Fruit fly (Drosophila melanogaster) whole organism, embryonic: ENCODE measurements around the gene CG15773.

Experiments used
- ATbp ChIP-seq: fragments of 200-800 bp; sonication (Bioruptor generic); optimal IDR thresholded peaks from 2 replicates; lab custom pipeline; 2017; ENCODE audit warnings: missing biosample characterization, mild to moderate bottlenecking, missing genetic modification characterization, missing genetic modification reagents
- B-H1 ChIP-seq: fragments of 200-800 bp; sonication (Bioruptor generic); IDR thresholded peaks from 3 replicates; pipeline ENCODE4 v1.3.6; 2022; ENCODE audit warnings: missing biosample characterization, missing genetic modification characterization
- Bgb ChIP-seq: fragments of 200-800 bp; sonication (Bioruptor generic); IDR thresholded peaks from 2 replicates; pipeline ENCODE4 v1.3.6; 2022; ENCODE audit warnings: missing biosample characterization, missing genetic modification characterization; ENCODE audit not compliant: partially characterized antibody
- CG10147 ChIP-seq: fragments of 200-800 bp; sonication (Bioruptor generic); optimal IDR thresholded peaks from 2 replicates; lab custom pipeline; 2019; ENCODE audit warnings: missing biosample characterization, mild to moderate bottlenecking, missing genetic modification characterization, moderate library complexity
- CG10366 ChIP-seq: fragments of 200-800 bp; sonication (Bioruptor generic); IDR thresholded peaks from 2 replicates; pipeline ENCODE4 v1.3.6; 2022; ENCODE audit warnings: missing biosample characterization, missing genetic modification characterization
- CG10431 ChIP-seq: fragments of 200-800 bp; sonication (Bioruptor generic); optimal IDR thresholded peaks from 3 replicates; lab custom pipeline; 2018; ENCODE audit warnings: missing biosample characterization, mild to moderate bottlenecking, missing genetic modification characterization
- CG12769 ChIP-seq: fragments of 200-800 bp; sonication (Bioruptor generic); optimal IDR thresholded peaks from 2 replicates; lab custom pipeline; 2019; ENCODE audit warnings: missing biosample characterization, mild to moderate bottlenecking, missing genetic modification characterization, moderate library complexity
- CG13123 ChIP-seq: fragments of 200-800 bp; sonication (Bioruptor generic); optimal IDR thresholded peaks from 2 replicates; lab custom pipeline; 2016; ENCODE audit warnings: missing biosample characterization, missing genetic modification characterization
- CG13775 ChIP-seq: fragments of 200-800 bp; sonication (Bioruptor generic); optimal IDR thresholded peaks from 3 replicates; lab custom pipeline; 2017; ENCODE audit warnings: missing biosample characterization, mild to moderate bottlenecking, missing genetic modification characterization
- CG15479 ChIP-seq: fragments of 200-800 bp; sonication (Bioruptor generic); optimal IDR thresholded peaks from 3 replicates; lab custom pipeline; 2019; ENCODE audit warnings: missing biosample characterization, mild to moderate bottlenecking, missing genetic modification characterization, moderate library complexity
- CG17829 ChIP-seq: fragments of 200-800 bp; optimal IDR thresholded peaks from 2 replicates; lab custom pipeline; 2019; ENCODE audit warnings: missing biosample characterization, mild to moderate bottlenecking, missing genetic modification characterization, moderate library complexity
- CG18262 ChIP-seq: fragments of 200-800 bp; optimal IDR thresholded peaks from 3 replicates; lab custom pipeline; 2019; ENCODE audit warnings: missing biosample characterization, mild to moderate bottlenecking, missing genetic modification characterization, moderate library complexity
- CG2120 ChIP-seq: fragments of 200-800 bp; sonication (Bioruptor generic); optimal IDR thresholded peaks from 3 replicates; lab custom pipeline; 2016; ENCODE audit warnings: missing biosample characterization, missing genetic modification characterization
- CG30020 ChIP-seq: fragments of 200-800 bp; optimal IDR thresholded peaks from 2 replicates; lab custom pipeline; 2019; ENCODE audit warnings: missing biosample characterization, mild to moderate bottlenecking, missing genetic modification characterization, moderate library complexity
- CG32767 ChIP-seq: fragments of 200-800 bp; sonication (Bioruptor generic); IDR thresholded peaks from 2 replicates; pipeline ENCODE4 v1.3.6; 2022; ENCODE audit warnings: missing biosample characterization, missing genetic modification characterization
- CG34422 ChIP-seq: fragments of 200-800 bp; sonication (Bioruptor generic); IDR thresholded peaks from 3 replicates; pipeline ENCODE4 v1.3.6; 2022; ENCODE audit warnings: missing biosample characterization, missing genetic modification characterization
- CG3838 ChIP-seq: fragments of 200-800 bp; sonication (Bioruptor generic); optimal IDR thresholded peaks from 3 replicates; lab custom pipeline; 2016; ENCODE audit warnings: missing biosample characterization, missing genetic modification characterization
- CG4282 ChIP-seq: fragments of 200-800 bp; sonication (Bioruptor generic); optimal IDR thresholded peaks from 2 replicates; lab custom pipeline; 2016; ENCODE audit warnings: missing biosample characterization, missing genetic modification characterization
- CG4360 ChIP-seq: fragments of 200-800 bp; sonication (Bioruptor generic); IDR thresholded peaks from 2 replicates; pipeline ENCODE4 v1.3.6; 2022; ENCODE audit warnings: missing biosample characterization, missing genetic modification characterization
- CG43689 ChIP-seq: fragments of 200-800 bp; sonication (Bioruptor generic); IDR thresholded peaks from 2 replicates; pipeline ENCODE4 v1.3.6; 2022; ENCODE audit warnings: missing biosample characterization, missing genetic modification characterization
- CG4854 ChIP-seq: fragments of 200-800 bp; sonication (Bioruptor generic); optimal IDR thresholded peaks from 2 replicates; lab custom pipeline; 2016; ENCODE audit warnings: missing biosample characterization, missing genetic modification characterization, inconsistent platforms
- CG5180 ChIP-seq: fragments of 200-800 bp; sonication (Bioruptor generic); optimal IDR thresholded peaks from 3 replicates; lab custom pipeline; 2017; ENCODE audit warnings: missing biosample characterization, missing genetic modification characterization, mild to moderate bottlenecking, moderate library complexity, missing genetic modification reagents
- CG6791 ChIP-seq: fragments of 200-800 bp; sonication (Bioruptor generic); IDR thresholded peaks from 3 replicates; pipeline ENCODE4 v1.3.6; 2022; ENCODE audit warnings: missing biosample characterization, missing genetic modification characterization; ENCODE audit not compliant: partially characterized antibody
- CG8924 ChIP-seq: fragments of 200-800 bp; optimal IDR thresholded peaks from 3 replicates; lab custom pipeline; 2019; ENCODE audit warnings: missing biosample characterization, mild to moderate bottlenecking, missing genetic modification characterization, moderate library complexity
- CG8944 ChIP-seq: fragments of 200-800 bp; sonication (Bioruptor generic); optimal IDR thresholded peaks from 3 replicates; lab custom pipeline; 2016; ENCODE audit warnings: missing biosample characterization, missing genetic modification characterization
- CG9727 ChIP-seq: fragments of 200-800 bp; sonication (Bioruptor generic); optimal IDR thresholded peaks from 3 replicates; lab custom pipeline; 2017; ENCODE audit warnings: missing biosample characterization, mild to moderate bottlenecking, missing genetic modification characterization
- Dfd ChIP-seq, 2 experiments: fragments of >200 bp; optimal IDR thresholded peaks; 2 replicates each; lab custom pipeline; 2017; ENCODE audit warnings: missing biosample characterization in 2 of 2, missing genetic modification characterization in 2 of 2
- Dll ChIP-seq: fragments of 200-800 bp; sonication (Bioruptor generic); IDR thresholded peaks from 4 replicates; pipeline ENCODE4 v1.3.6; 2022; ENCODE audit warnings: missing biosample characterization, missing genetic modification characterization; ENCODE audit not compliant: partially characterized antibody
- ERR ChIP-seq: fragments of 200-800 bp; sonication (Bioruptor generic); optimal IDR thresholded peaks from 2 replicates; lab custom pipeline; 2016; ENCODE audit warnings: missing biosample characterization, missing genetic modification characterization
- Eip74EF ChIP-seq, 2 experiments: fragments of 200-800 bp in 1 of 2; fragments of >200 bp in 1 of 2; sonication (Bioruptor generic) in 1 of 2; optimal IDR thresholded peaks; 2 replicates each; lab custom pipeline; 2017 to 2019; ENCODE audit warnings: missing biosample characterization in 2 of 2, missing genetic modification characterization in 2 of 2, mild to moderate bottlenecking in 1 of 2, moderate library complexity in 1 of 2
- Jarid2 ChIP-seq: fragments of 200-800 bp; sonication (Bioruptor generic); optimal IDR thresholded peaks from 3 replicates; lab custom pipeline; 2017; ENCODE audit warnings: mild to moderate bottlenecking, missing biosample characterization, missing genetic modification reagents, missing genetic modification characterization
- Opbp ChIP-seq: fragments of 200-800 bp; sonication (Bioruptor generic); IDR thresholded peaks from 3 replicates; pipeline ENCODE4 v1.3.6; 2022; ENCODE audit warnings: missing biosample characterization, missing genetic modification characterization; ENCODE audit not compliant: partially characterized antibody
- Pdp1 ChIP-seq, 2 experiments: fragments of 200-800 bp; sonication (Bioruptor generic); optimal IDR thresholded peaks; 3 replicates each; lab custom pipeline; 2016; ENCODE audit warnings: missing biosample characterization in 2 of 2, missing genetic modification characterization in 2 of 2, mild to moderate bottlenecking in 1 of 2, moderate library complexity in 1 of 2
- Poxn ChIP-seq: fragments of 200-800 bp; sonication (Bioruptor generic); IDR thresholded peaks from 2 replicates; pipeline ENCODE4 v1.3.6; 2022; ENCODE audit warnings: missing biosample characterization, missing genetic modification characterization
- Side ChIP-seq: fragments of 200-800 bp; sonication (Bioruptor generic); optimal IDR thresholded peaks from 2 replicates; lab custom pipeline; 2016; ENCODE audit warnings: missing biosample characterization, missing genetic modification characterization
- amos ChIP-seq: fragments of 200-800 bp; sonication (Bioruptor generic); IDR thresholded peaks from 2 replicates; pipeline ENCODE4 v1.3.6; 2022; ENCODE audit warnings: missing biosample characterization, missing genetic modification characterization; ENCODE audit not compliant: partially characterized antibody
- bab2 ChIP-seq: fragments of 200-800 bp; sonication (Bioruptor generic); optimal IDR thresholded peaks from 2 replicates; lab custom pipeline; 2016; ENCODE audit warnings: missing biosample characterization, missing genetic modification characterization
- cas ChIP-seq: fragments of 200-800 bp; sonication (Bioruptor generic); IDR thresholded peaks from 2 replicates; pipeline ENCODE4 v1.3.6; 2022; ENCODE audit warnings: missing biosample characterization, missing genetic modification characterization
- crc ChIP-seq: fragments of 200-800 bp; sonication (Bioruptor generic); optimal IDR thresholded peaks from 2 replicates; lab custom pipeline; 2016; ENCODE audit warnings: missing biosample characterization, missing genetic modification characterization
- exex ChIP-seq: fragments of 200-800 bp; sonication (Bioruptor generic); optimal IDR thresholded peaks from 4 replicates; lab custom pipeline; 2018; ENCODE audit warnings: missing biosample characterization, mild to moderate bottlenecking, missing genetic modification characterization, moderate library complexity
- fd96Cb ChIP-seq: fragments of 200-800 bp; sonication (Bioruptor generic); optimal IDR thresholded peaks from 2 replicates; lab custom pipeline; 2018; ENCODE audit warnings: missing biosample characterization, mild to moderate bottlenecking, missing genetic modification characterization, moderate library complexity
- lab ChIP-seq: fragments of 200-800 bp; sonication (Bioruptor generic); optimal IDR thresholded peaks from 3 replicates; lab custom pipeline; 2017; ENCODE audit warnings: missing biosample characterization, missing genetic modification characterization, mild to moderate bottlenecking, moderate library complexity, missing genetic modification reagents
- prd ChIP-seq, 3 experiments: fragments of >200 bp in 2 of 3; fragments of 200-800 bp in 1 of 3; sonication (Bioruptor generic) in 1 of 3; optimal IDR thresholded peaks in 2 of 3; IDR thresholded peaks in 1 of 3; 2 replicates in 2 of 3; 3 replicates in 1 of 3; pipeline versions ENCODE4 v1.3.6 to Lab custom; 2017 to 2022; ENCODE audit warnings: missing biosample characterization in 1 of 3, missing genetic modification characterization in 1 of 3
- seq ChIP-seq: fragments of 200-800 bp; sonication (Bioruptor generic); IDR thresholded peaks from 2 replicates; pipeline ENCODE4 v1.3.6; 2022; ENCODE audit warnings: missing biosample characterization, missing genetic modification characterization
- sob ChIP-seq: fragments of 200-800 bp; sonication (Bioruptor generic); IDR thresholded peaks from 2 replicates; pipeline ENCODE4 v1.3.6; 2022; ENCODE audit warnings: missing biosample characterization, missing genetic modification characterization
- sqz ChIP-seq: fragments of 200-800 bp; sonication (Bioruptor generic); optimal IDR thresholded peaks from 3 replicates; lab custom pipeline; 2018; ENCODE audit warnings: missing biosample characterization, mild to moderate bottlenecking, missing genetic modification characterization

CG15773 gene

DNA sequence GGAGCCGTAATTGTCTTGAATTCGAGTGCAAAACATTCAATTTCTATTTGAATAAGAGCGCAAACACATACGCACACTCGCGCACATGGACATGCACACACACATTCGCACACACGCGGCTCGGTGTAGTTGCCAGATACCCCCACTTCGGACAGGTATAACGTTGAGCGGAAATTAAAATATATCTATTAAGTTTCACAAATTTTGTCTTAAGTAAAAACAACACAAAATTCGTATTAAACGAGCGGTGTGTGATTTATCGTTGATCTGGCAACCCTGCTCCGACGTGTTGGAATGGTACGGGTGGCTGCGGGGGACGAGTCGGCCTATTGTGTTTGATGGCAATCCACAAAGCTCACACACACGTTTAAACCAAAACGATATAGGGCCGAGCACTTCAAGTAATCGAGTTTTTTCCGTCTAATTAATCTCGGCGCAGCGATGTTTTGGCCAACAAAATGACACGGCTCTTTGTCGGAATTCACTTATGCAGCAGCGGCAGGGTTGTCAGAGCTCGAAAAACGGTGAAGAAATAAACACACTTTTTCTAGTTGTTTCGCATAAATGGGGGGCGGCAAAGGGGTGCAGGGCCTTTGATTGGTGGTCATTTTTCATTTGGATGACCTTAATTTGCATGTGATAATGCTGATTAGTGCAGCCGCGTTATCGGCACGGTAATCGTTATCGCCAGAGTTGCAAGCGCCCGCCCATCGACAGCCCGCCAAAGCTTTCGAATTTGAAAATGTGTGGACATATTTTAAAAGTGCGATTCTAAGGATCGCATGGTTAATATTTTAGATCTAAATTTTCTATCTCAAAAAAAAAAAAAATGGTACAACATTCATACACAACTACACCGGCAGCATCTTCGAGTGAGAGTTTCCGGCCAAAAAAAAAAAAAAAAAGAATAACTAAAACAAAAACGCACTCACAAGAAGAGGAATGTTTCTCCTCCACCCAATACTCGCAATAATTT is 13.6 kb downstream of the CG15773 start (continued):
- TF ChIP-seq crc (GFP tag; lab: Kevin White, UChicago) (peak; percentile 18), sqz (GFP tag; lab: Kevin White, UChicago) (no peak), CG10431 (GFP tag; lab: Kevin White, UChicago) (peak; percentile 37), Bgb (GFP tag; lab: Robert Waterston, UW) (peak; percentile 25; the same call in 1 of the 2 replicates), CG4282 (no peak), fd96Cb (tag; lab: Kevin White, UChicago) (peak; percentile 40), CG4360 (GFP tag; lab: Robert Waterston, UW) (peak; percentile 52), CG32767 (no peak), CG6791 (GFP tag; lab: Robert Waterston, UW) (peak; percentile 51; the same call in 1 of the 3 replicates), CG2120 (GFP tag; lab: Kevin White, UChicago) (peak; percentile 73), Eip74EF (GFP tag; optimal IDR thresholded peaks at IDR 0.05; lab: Kevin White, UChicago) (peak in 1 of 2 experiments; percentile 53), CG8924 (tag; lab: Kevin White, UChicago) (peak; percentile 59), B-H1 (GFP tag; lab: Robert Waterston, UW) (peak; percentile 61), CG5180 (GFP tag; lab: Kevin White, UChicago) (peak; percentile 63), sob (GFP tag; lab: Robert Waterston, UW) (peak; percentile 78), CG17829 (tag; lab: Kevin White, UChicago) (peak; percentile 69), exex (tag; lab: Kevin White, UChicago) (peak; percentile 48), CG10147 (no peak), Opbp (GFP tag; lab: Robert Waterston, UW) (no peak), CG9727 (GFP tag; lab: Kevin White, UChicago) (peak; percentile 53), CG13123 (GFP tag; lab: Kevin White, UChicago) (no peak), seq (GFP tag; lab: Robert Waterston, UW) (peak; percentile 74), Dll (GFP tag; lab: Robert Waterston, UW) (no peak; the same call in 2 of the 4 replicates), CG8944 (GFP tag; lab: Kevin White, UChicago) (peak; percentile 53), CG10366 (GFP tag; lab: Robert Waterston, UW) (peak; percentile 80), Pdp1 (GFP tag; optimal IDR thresholded peaks at IDR 0.05; lab: Kevin White, UChicago) (peak in 1 of 2 experiments; percentile 59), CG34422 (GFP tag; lab: Robert Waterston, UW) (peak; percentile 83), CG30020 (tag; lab: Kevin White, UChicago) (peak; percentile 23), CG3838 (GFP tag; lab: Kevin White, UChicago) (peak; percentile 4), bab2 (peak; percentile 24), CG15479 (GFP tag; lab: Kevin White, UChicago) (no peak), ATbp (GFP tag; lab: Kevin White, UChicago) (peak; percentile 71), lab (GFP tag; lab: Kevin White, UChicago) (peak; percentile 88), amos (GFP tag; lab: Robert Waterston, UW) (no peak), CG18262 (tag; lab: Kevin White, UChicago) (peak; percentile 59), CG43689 (GFP tag; lab: Robert Waterston, UW) (no peak), Poxn (GFP tag; lab: Robert Waterston, UW) (no peak), CG12769 (tag; lab: Kevin White, UChicago) (peak; percentile 89), Jarid2 (GFP tag; lab: Kevin White, UChicago) (peak; percentile 55), prd (optimal IDR thresholded peaks at IDR 0.05; lab: Kevin White, UChicago) (no peak), prd (GFP tag; IDR thresholded peaks at IDR 0.05; lab: Robert Waterston, UW) (peak; percentile 79), CG4854 (peak; percentile 52), Dfd (GFP tag; optimal IDR thresholded peaks at IDR 0.05; lab: Kevin White, UChicago) (no peak), cas (0 out of 2 replicates have a peak, but pooled peaks have one; percentile 58), ERR (GFP tag; lab: Kevin White, UChicago) (no peak), Side (GFP tag; lab: Kevin White, UChicago) (peak; percentile 27), CG13775 (GFP tag; lab: Kevin White, UChicago) (peak; percentile 64)
